Worm (Caenorhabditis elegans): ENCODE results near the gene C02B10.6.

C02B10.6 gene

DNA sequence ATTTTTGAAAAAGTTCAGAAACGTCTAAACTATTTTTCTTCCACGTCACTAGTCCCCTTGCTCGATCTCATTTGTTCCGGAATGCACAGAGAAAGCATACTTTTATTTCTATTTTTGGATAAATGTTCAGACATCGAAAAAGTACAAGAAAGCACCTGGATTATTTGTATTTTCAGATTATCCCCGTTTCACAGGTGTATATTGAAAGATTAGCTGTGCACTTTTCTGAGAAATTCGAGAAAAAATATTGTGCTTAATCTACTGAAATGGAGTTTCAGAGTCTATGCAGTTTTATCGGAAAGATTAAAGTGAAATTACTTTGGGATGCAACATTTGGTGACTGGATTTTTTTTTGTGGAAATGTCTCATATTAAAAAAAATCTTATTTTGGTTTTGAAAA lies 31.3 kb downstream of the C02B10.6 start:
- TF ChIP-seq egl-13 (tag; optimal IDR thresholded peaks at IDR 0.05), result peak; percentile 24
- TF ChIP-seq dsc-1 (tag; optimal IDR thresholded peaks at IDR 0.05), result peak; percentile 67
- TF ChIP-seq aly-2 (tag; optimal IDR thresholded peaks at IDR 0.05), result no peak
- no peak for TF ChIP-seq nhr-20 (tag; optimal IDR thresholded peaks at IDR 0.05)
- TF ChIP-seq nhr-47 (tag; optimal IDR thresholded peaks at IDR 0.05), result peak; percentile 22
- TF ChIP-seq hlh-4 (tag; optimal IDR thresholded peaks at IDR 0.05), result peak; percentile 69
- peak; percentile 27 for TF ChIP-seq nhr-71 (tag; optimal IDR thresholded peaks at IDR 0.05)

DNA sequence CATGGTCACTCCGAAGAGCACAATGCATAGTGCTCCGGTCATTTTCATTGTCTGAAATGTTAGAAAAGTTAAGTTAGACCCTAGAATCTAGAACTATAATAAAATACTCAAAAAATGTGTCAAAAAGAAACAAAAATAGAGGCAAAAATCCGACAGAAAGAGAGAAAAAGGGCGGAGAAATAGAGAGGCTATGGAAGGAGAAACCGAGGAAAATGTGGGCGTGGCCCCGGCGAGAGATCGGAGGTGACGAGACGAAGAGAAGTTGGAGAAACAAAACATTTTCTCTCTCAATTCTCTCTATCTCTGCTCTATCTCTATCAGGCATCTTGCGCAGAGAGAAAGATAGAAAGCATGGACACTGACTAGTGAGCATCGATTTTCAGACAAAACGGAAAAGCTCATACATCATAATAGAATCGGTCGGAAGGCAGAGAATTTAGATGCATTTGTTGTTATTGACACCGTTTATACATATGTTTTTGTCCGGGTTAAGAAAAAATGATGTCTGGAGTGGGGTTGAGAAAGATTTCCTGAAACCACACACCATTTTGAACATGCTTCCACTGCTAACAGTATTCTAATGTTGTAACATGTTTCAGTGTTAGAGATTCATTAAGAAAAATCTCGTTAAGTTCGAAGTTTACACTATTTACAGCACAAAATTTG lies 32.7 kb downstream of the C02B10.6 start, which contains the start of gene C02B10.3:
C02B10.3 (minus strand) TSS at position 51 of the 666 bp plus-strand sequence.
- TF ChIP-seq lin-15B (tag; optimal IDR thresholded peaks at IDR 0.05) (no peak), mef-2 (tag; optimal IDR thresholded peaks at IDR 0.05) (no peak), nhr-76 (tag; optimal IDR thresholded peaks at IDR 0.05) (no peak), fkh-8 (tag; optimal IDR thresholded peaks at IDR 0.05) (peak; percentile 60), nhr-90 (tag; optimal IDR thresholded peaks at IDR 0.05; ENCODE audit: poor library complexity) (no peak), ceh-82 (tag; optimal IDR thresholded peaks at IDR 0.05) (peak in 2 of 3 experiments; percentile 36 to 70), ceh-8 (GFP tag; optimal IDR thresholded peaks at IDR 0.05) (no peak), nhr-47 (tag; optimal IDR thresholded peaks at IDR 0.05) (peak; percentile 62), lir-3 (tag; optimal IDR thresholded peaks at IDR 0.05; ENCODE audit: poor library complexity) (no peak), nhr-12 (tag; optimal IDR thresholded peaks at IDR 0.05) (no peak), C34B4.2 (tag; optimal IDR thresholded peaks at IDR 0.05) (no peak), unc-62 (GFP tag; optimal IDR thresholded peaks at IDR 0.05) (no peak), sptf-1 (tag; optimal IDR thresholded peaks at IDR 0.05) (no peak), nhr-11 (tag; optimal IDR thresholded peaks at IDR 0.05) (no peak), aly-2 (tag; optimal IDR thresholded peaks at IDR 0.05) (no peak), alr-1 (tag; optimal IDR thresholded peaks at IDR 0.05; ENCODE audit: borderline replicate concordance) (no peak), grh-1 (GFP tag; IDR thresholded peaks at IDR 0.05) (no peak), C04F5.9 (tag; optimal IDR thresholded peaks at IDR 0.05) (no peak), ceh-63 (GFP tag; optimal IDR thresholded peaks at IDR 0.05) (no peak), mep-1 (tag; optimal IDR thresholded peaks at IDR 0.05) (no peak), zip-4 (GFP tag; optimal IDR thresholded peaks at IDR 0.05) (no peak), lin-39 (tag; optimal IDR thresholded peaks at IDR 0.05) (no peak), lin-35 (GFP tag; optimal IDR thresholded peaks at IDR 0.05) (peak in 1 of 2 experiments; percentile 44), dpl-1 (GFP tag; optimal IDR thresholded peaks at IDR 0.05) (no peak), irx-1 (tag; optimal IDR thresholded peaks at IDR 0.05) (no peak), nhr-237 (tag; optimal IDR thresholded peaks at IDR 0.05) (no peak), sox-4 (tag; optimal IDR thresholded peaks at IDR 0.05) (no peak), mdl-1 (tag; optimal IDR thresholded peaks at IDR 0.05) (no peak), nhr-28 (tag; optimal IDR thresholded peaks at IDR 0.05) (no peak), swsn-7 (tag; optimal IDR thresholded peaks at IDR 0.05) (peak; percentile 30), nhr-71 (tag; optimal IDR thresholded peaks at IDR 0.05) (no peak), zag-1 (tag; optimal IDR thresholded peaks at IDR 0.05) (peak; percentile 24), fos-1 (tag; optimal IDR thresholded peaks at IDR 0.05) (no peak), elt-3 (tag; optimal IDR thresholded peaks at IDR 0.05) (no peak), fkh-10 (GFP tag; optimal IDR thresholded peaks at IDR 0.05) (peak; percentile 40), sup-37 (GFP tag; optimal IDR thresholded peaks at IDR 0.05) (no peak), nhr-20 (tag; optimal IDR thresholded peaks at IDR 0.05) (no peak), rnt-1 (tag; optimal IDR thresholded peaks at IDR 0.05) (no peak), mab-9 (GFP tag; IDR thresholded peaks at IDR 0.05) (no peak), ztf-4 (tag; optimal IDR thresholded peaks at IDR 0.05) (no peak), unc-130 (tag; optimal IDR thresholded peaks at IDR 0.05) (no peak), ama-1 (optimal IDR thresholded peaks at IDR 0.05) (no peak), lin-14 (GFP tag; optimal IDR thresholded peaks at IDR 0.05) (peak; percentile 81), fkh-4 (tag; optimal IDR thresholded peaks at IDR 0.05; ENCODE audit: borderline replicate concordance) (no peak), tbx-2 (tag; optimal IDR thresholded peaks at IDR 0.05) (peak; percentile 25), hpl-2 (GFP tag; optimal IDR thresholded peaks at IDR 0.05) (no peak), snpc-4 (tag; optimal IDR thresholded peaks at IDR 0.05) (no peak)
